Worm (Caenorhabditis elegans) whole organism, L4 larva: ENCODE data around the gene nspc-19.
A peak's percentile ranks its signal among the peaks of the same experiment; 100 is the strongest.

Experiments
- Y105C5A.15 ChIP-seq: fragments of 200-800 bp; sonication (Bioruptor generic); IDR thresholded peaks from 2 replicates; pipeline ENCODE4 v1.3.6; 2022; ENCODE audit warnings: missing genetic modification characterization, missing compliant biosample characterization
- ZK337.2 ChIP-seq: fragments of 200-800 bp; sonication (Bioruptor generic); IDR thresholded peaks from 2 replicates; pipeline ENCODE4 v1.3.6; 2022; ENCODE audit warnings: missing genetic modification reagents, missing genetic modification characterization, missing compliant biosample characterization
- arid-1 ChIP-seq: fragments of 200-800 bp; sonication (Bioruptor generic); conservative IDR thresholded peaks from 2 replicates; pipeline ENCODE4 v1.3.6; 2022; ENCODE audit warnings: missing genetic modification reagents, missing genetic modification characterization, missing compliant biosample characterization
- ceh-44 ChIP-seq: fragments of 200-800 bp; sonication (Bioruptor generic); IDR thresholded peaks from 2 replicates; pipeline ENCODE4 v1.3.6; 2022; ENCODE audit warnings: missing genetic modification reagents, missing genetic modification characterization, missing compliant biosample characterization
- ceh-62 ChIP-seq: sonication (generic microtip); optimal IDR thresholded peaks from 2 replicates; lab custom pipeline; 2017; ENCODE audit warnings: missing biosample characterization, missing genetic modification characterization
- ces-1 ChIP-seq: fragments of 150-350 bp; sonication (generic microtip); optimal IDR thresholded peaks from 4 replicates; lab custom pipeline; 2014; ENCODE audit warnings: missing biosample characterization, missing genetic modification reagents, missing genetic modification characterization
- cey-2 ChIP-seq: sonication (generic microtip); optimal IDR thresholded peaks from 3 replicates; lab custom pipeline; 2017; ENCODE audit warnings: missing genetic modification characterization, mild to moderate bottlenecking, missing compliant biosample characterization, antibody characterized with exemption, borderline replicate concordance; ENCODE audit not compliant: insufficient read depth
- ctbp-1 ChIP-seq: fragments of 200-800 bp; sonication (Bioruptor generic); IDR thresholded peaks from 2 replicates; pipeline ENCODE4 v1.3.6; 2022; ENCODE audit warnings: missing genetic modification reagents, missing genetic modification characterization, missing compliant biosample characterization
- daf-16 ChIP-seq, 3 experiments: sonication (generic microtip); optimal IDR thresholded peaks; 2 replicates each; lab custom pipeline; 2016 to 2017; ENCODE audit warnings: missing genetic modification characterization in 3 of 3, missing genetic modification reagents in 3 of 3, mild to moderate bottlenecking in 2 of 3, missing compliant biosample characterization in 2 of 3, missing biosample characterization in 1 of 3, moderate library complexity in 1 of 3
- daf-19 ChIP-seq: fragments of 200-800 bp; sonication (Bioruptor generic); conservative IDR thresholded peaks from 2 replicates; pipeline ENCODE4 v1.3.6; 2022; ENCODE audit warnings: missing genetic modification characterization, missing compliant biosample characterization
- daf-8 ChIP-seq: fragments of 200-800 bp; sonication (Bioruptor generic); IDR thresholded peaks from 2 replicates; pipeline ENCODE4 v1.3.6; 2022; ENCODE audit warnings: missing genetic modification characterization, missing compliant biosample characterization
- dmd-6 ChIP-seq: fragments of 200-800 bp; sonication (Bioruptor generic); IDR thresholded peaks from 2 replicates; pipeline ENCODE4 v1.3.6; 2022; ENCODE audit warnings: missing genetic modification reagents, missing genetic modification characterization, missing compliant biosample characterization
- dmd-9 ChIP-seq: fragments of 200-800 bp; sonication (Bioruptor generic); IDR thresholded peaks from 2 replicates; pipeline ENCODE4 v1.3.6; 2022; ENCODE audit warnings: missing genetic modification reagents, missing genetic modification characterization, missing compliant biosample characterization
- dpl-1 ChIP-seq: fragments of 150-350 bp; optimal IDR thresholded peaks from 2 replicates; lab custom pipeline; 2014; ENCODE audit warnings: missing biosample characterization, missing genetic modification reagents, missing genetic modification characterization
- dve-1 ChIP-seq: sonication (generic microtip); optimal IDR thresholded peaks from 2 replicates; lab custom pipeline; 2017; ENCODE audit warnings: antibody characterized with exemption, mild to moderate bottlenecking, missing genetic modification characterization, missing compliant biosample characterization; ENCODE audit not compliant: insufficient read depth
- gei-8 ChIP-seq: fragments of 200-800 bp; sonication (Bioruptor generic); optimal IDR thresholded peaks from 2 replicates; lab custom pipeline; 2018; ENCODE audit warnings: mild to moderate bottlenecking, missing genetic modification characterization, missing compliant biosample characterization
- hlh-11 ChIP-seq: fragments of 200-800 bp; sonication (Bioruptor generic); optimal IDR thresholded peaks from 2 replicates; lab custom pipeline; 2018; ENCODE audit warnings: mild to moderate bottlenecking, missing genetic modification characterization, missing compliant biosample characterization
- hlh-30 ChIP-seq: sonication (generic microtip); optimal IDR thresholded peaks from 2 replicates; lab custom pipeline; 2017; ENCODE audit warnings: antibody characterized with exemption, mild to moderate bottlenecking, missing genetic modification characterization, missing compliant biosample characterization; ENCODE audit not compliant: insufficient read depth
- hmg-1.1 ChIP-seq: fragments of 200-800 bp; sonication (Bioruptor generic); IDR thresholded peaks from 2 replicates; pipeline ENCODE4 v1.3.6; 2022; ENCODE audit warnings: missing genetic modification reagents, missing genetic modification characterization, missing compliant biosample characterization
- lin-1 ChIP-seq: fragments of 200-800 bp; sonication (Bioruptor generic); IDR thresholded peaks from 2 replicates; pipeline ENCODE4 v1.3.6; 2022; ENCODE audit warnings: missing genetic modification reagents, missing genetic modification characterization, missing compliant biosample characterization
- lin-15B ChIP-seq: fragments of 150-350 bp; sonication (generic microtip); optimal IDR thresholded peaks from 3 replicates; lab custom pipeline; 2014; ENCODE audit warnings: missing biosample characterization, missing genetic modification characterization
- lin-38 ChIP-seq: fragments of 200-800 bp; sonication (Bioruptor generic); IDR thresholded peaks from 2 replicates; pipeline ENCODE4 v1.3.6; 2022; ENCODE audit warnings: missing genetic modification reagents, missing genetic modification characterization, missing compliant biosample characterization
- mdt-29 ChIP-seq: fragments of 200-800 bp; sonication (Bioruptor generic); IDR thresholded peaks from 2 replicates; pipeline ENCODE4 v1.3.6; 2022; ENCODE audit warnings: missing genetic modification reagents, missing genetic modification characterization, missing compliant biosample characterization
- mxl-2 ChIP-seq: fragments of 200-800 bp; sonication (Bioruptor generic); conservative IDR thresholded peaks from 2 replicates; pipeline ENCODE4 v1.3.6; 2022; ENCODE audit warnings: missing genetic modification reagents, missing genetic modification characterization, missing compliant biosample characterization
- nhr-10 ChIP-seq: fragments of 150-350 bp; optimal IDR thresholded peaks from 2 replicates; lab custom pipeline; 2014; ENCODE audit warnings: missing biosample characterization, missing genetic modification characterization
- nhr-102 ChIP-seq: sonication (generic microtip); optimal IDR thresholded peaks from 2 replicates; lab custom pipeline; 2016; ENCODE audit warnings: mild to moderate bottlenecking, missing genetic modification characterization, moderate library complexity, missing compliant biosample characterization
- nhr-237 ChIP-seq: sonication (generic microtip); optimal IDR thresholded peaks from 2 replicates; lab custom pipeline; 2017; ENCODE audit warnings: missing biosample characterization, missing genetic modification characterization
- nhr-28 ChIP-seq: fragments of 150-350 bp; optimal IDR thresholded peaks from 2 replicates; lab custom pipeline; 2014; ENCODE audit warnings: missing biosample characterization, missing genetic modification characterization
- nhr-42 ChIP-seq: fragments of 200-800 bp; sonication (Bioruptor generic); IDR thresholded peaks from 2 replicates; pipeline ENCODE4 v1.3.6; 2022; ENCODE audit warnings: missing genetic modification characterization, missing compliant biosample characterization
- nhr-48 ChIP-seq: sonication (generic microtip); optimal IDR thresholded peaks from 2 replicates; lab custom pipeline; 2016; ENCODE audit warnings: mild to moderate bottlenecking, missing genetic modification characterization, missing compliant biosample characterization
- nhr-6 ChIP-seq: fragments of 150-350 bp; optimal IDR thresholded peaks from 2 replicates; lab custom pipeline; 2014; ENCODE audit warnings: missing biosample characterization, missing genetic modification characterization
- nhr-76 ChIP-seq: fragments of 150-350 bp; optimal IDR thresholded peaks from 2 replicates; lab custom pipeline; 2014; ENCODE audit warnings: missing biosample characterization, missing genetic modification characterization
- php-3 ChIP-seq: fragments of 200-800 bp; sonication (Bioruptor generic); IDR thresholded peaks from 2 replicates; pipeline ENCODE4 v1.3.6; 2022; ENCODE audit warnings: missing genetic modification reagents, missing genetic modification characterization, missing compliant biosample characterization
- pqm-1 ChIP-seq: sonication (generic microtip); optimal IDR thresholded peaks from 2 replicates; lab custom pipeline; 2017; ENCODE audit warnings: missing biosample characterization, missing genetic modification characterization
- saeg-2 ChIP-seq: fragments of 200-800 bp; sonication (Bioruptor generic); IDR thresholded peaks from 2 replicates; pipeline ENCODE4 v1.3.6; 2022; ENCODE audit warnings: missing genetic modification reagents, missing genetic modification characterization, missing compliant biosample characterization
- snpc-1.2 ChIP-seq: fragments of 200-800 bp; sonication (Bioruptor generic); IDR thresholded peaks from 2 replicates; pipeline ENCODE4 v1.3.6; 2022; ENCODE audit warnings: missing genetic modification reagents, missing genetic modification characterization, missing compliant biosample characterization
- spr-1 ChIP-seq: sonication (generic microtip); optimal IDR thresholded peaks from 2 replicates; lab custom pipeline; 2016; ENCODE audit warnings: mild to moderate bottlenecking, missing genetic modification characterization, missing compliant biosample characterization
- tra-1 ChIP-seq: fragments of 200-800 bp; sonication (Bioruptor generic); IDR thresholded peaks from 2 replicates; pipeline ENCODE4 v1.3.6; 2022; ENCODE audit warnings: missing genetic modification reagents, missing genetic modification characterization, missing compliant biosample characterization
- unc-62 ChIP-seq, 3 experiments: fragments of 150-350 bp in 1 of 3; sonication (generic microtip); optimal IDR thresholded peaks in 2 of 3; peaks in 1 of 3; 1 replicate in 1 of 3; 2 replicates in 2 of 3; lab custom pipeline; 2014 to 2017; ENCODE audit warnings: missing biosample characterization in 3 of 3, missing genetic modification characterization in 3 of 3, missing genetic modification reagents in 3 of 3, missing genotype in 1 of 3

Gene nspc-19

ce11 chrX:14539468-14539867 is 11.0 kb downstream of the nspc-19 start:
- TF ChIP-seq pqm-1 (tag; lab: Kevin White, UChicago), result peak; percentile 73
- TF ChIP-seq lin-1 (GFP tag; lab: Robert Waterston, UW), result peak; percentile 68; the same call in 1 of the 2 replicates
- no peak for TF ChIP-seq mxl-2 (GFP tag; lab: Robert Waterston, UW)
- peak; percentile 82 for TF ChIP-seq hlh-11
- peak; percentile 44 for TF ChIP-seq hlh-30 (tag; lab: Kevin White, UChicago)
- no peak for TF ChIP-seq nhr-10 (tag; lab: Kevin White, UChicago)
- peak in 1 of 2 experiments; percentile 98 for TF ChIP-seq unc-62 (GFP tag; optimal IDR thresholded peaks at IDR 0.05 in 1 of 2; lab: Kevin White, UChicago)
- TF ChIP-seq unc-62 (tag; optimal IDR thresholded peaks at IDR 0.05; lab: Kevin White, UChicago), result no peak
- no peak for TF ChIP-seq Y105C5A.15 (GFP tag; lab: Robert Waterston, UW)
- TF ChIP-seq ces-1, result no peak
- no peak for TF ChIP-seq arid-1 (GFP tag; lab: Robert Waterston, UW)
- no peak for TF ChIP-seq nhr-237
- no peak for TF ChIP-seq daf-8 (GFP tag; lab: Robert Waterston, UW)
- TF ChIP-seq nhr-102 (tag; lab: Kevin White, UChicago), result peak; percentile 21
- TF ChIP-seq nhr-6, result no peak
- no peak for TF ChIP-seq lin-15B (tag; lab: Kevin White, UChicago)
- TF ChIP-seq saeg-2 (GFP tag; lab: Robert Waterston, UW), result no peak
- no peak for TF ChIP-seq snpc-1.2 (GFP tag; lab: Robert Waterston, UW)
- peak; percentile 80 for TF ChIP-seq php-3 (GFP tag; lab: Robert Waterston, UW)
- peak; percentile 91 for TF ChIP-seq dmd-6 (GFP tag; lab: Robert Waterston, UW)
- peak; percentile 49 for TF ChIP-seq nhr-28 (tag; lab: Kevin White, UChicago)
- peak in 1 of 2 experiments; percentile 19 for TF ChIP-seq daf-16 (GFP tag; optimal IDR thresholded peaks at IDR 0.05; lab: Kevin White, UChicago)
- TF ChIP-seq daf-16 (tag; optimal IDR thresholded peaks at IDR 0.05; lab: Kevin White, UChicago), result peak; percentile 97
- no peak for TF ChIP-seq dpl-1 (GFP tag; lab: Kevin White, UChicago)
- TF ChIP-seq ctbp-1 (GFP tag; lab: Robert Waterston, UW), result no peak
- no peak for TF ChIP-seq daf-19 (GFP tag; lab: Robert Waterston, UW)
- no peak for TF ChIP-seq ceh-62 (tag; lab: Kevin White, UChicago)
- TF ChIP-seq cey-2 (tag; lab: Kevin White, UChicago), result no peak
- TF ChIP-seq spr-1, result no peak
- no peak for TF ChIP-seq ZK337.2 (GFP tag; lab: Robert Waterston, UW)
- no peak for TF ChIP-seq nhr-76 (tag; lab: Kevin White, UChicago)
- no peak for TF ChIP-seq lin-38 (GFP tag; lab: Robert Waterston, UW)
- no peak for TF ChIP-seq dmd-9
- peak; percentile 74 for TF ChIP-seq dve-1 (tag; lab: Kevin White, UChicago)
- peak; percentile 39 for TF ChIP-seq nhr-48
- TF ChIP-seq tra-1 (GFP tag; lab: Robert Waterston, UW), result peak; percentile 75
- TF ChIP-seq ceh-44 (GFP tag; lab: Robert Waterston, UW), result no peak

DNA sequence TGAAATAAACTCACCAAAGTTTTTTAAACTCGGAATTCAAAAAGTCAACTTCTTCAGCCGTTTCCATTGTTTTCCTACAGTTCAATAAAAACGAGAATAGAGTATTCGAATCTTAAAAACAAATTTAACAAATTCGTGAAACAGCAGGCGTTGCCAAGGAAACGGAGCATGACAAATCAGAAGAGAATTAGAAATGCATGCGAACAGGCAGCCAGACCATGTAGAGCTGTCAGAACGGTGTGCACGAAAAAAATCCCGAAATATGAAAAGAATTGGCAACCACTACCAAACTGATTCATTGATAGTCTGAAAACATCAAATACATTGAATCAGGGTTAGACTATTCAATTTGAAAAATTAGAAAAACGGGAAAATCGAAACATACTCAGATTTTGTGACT is 13.5 kb downstream of the nspc-19 start, which contains the start of gene fbxa-81:
TSS of gene fbxa-81 (minus strand) at position 101 of the 400 bp plus-strand sequence.
- TF ChIP-seq hmg-1.1 (GFP tag; lab: Robert Waterston, UW) (no peak), mdt-29 (GFP tag; lab: Robert Waterston, UW) (no peak), nhr-42 (GFP tag; lab: Robert Waterston, UW) (no peak), daf-8 (GFP tag; lab: Robert Waterston, UW) (no peak), gei-8 (GFP tag; lab: Kevin White, UChicago) (no peak), cey-2 (tag; lab: Kevin White, UChicago) (no peak)
